Worm (Caenorhabditis elegans): ENCODE results near the gene C09F12.2.

The C09F12.2 gene

DNA sequence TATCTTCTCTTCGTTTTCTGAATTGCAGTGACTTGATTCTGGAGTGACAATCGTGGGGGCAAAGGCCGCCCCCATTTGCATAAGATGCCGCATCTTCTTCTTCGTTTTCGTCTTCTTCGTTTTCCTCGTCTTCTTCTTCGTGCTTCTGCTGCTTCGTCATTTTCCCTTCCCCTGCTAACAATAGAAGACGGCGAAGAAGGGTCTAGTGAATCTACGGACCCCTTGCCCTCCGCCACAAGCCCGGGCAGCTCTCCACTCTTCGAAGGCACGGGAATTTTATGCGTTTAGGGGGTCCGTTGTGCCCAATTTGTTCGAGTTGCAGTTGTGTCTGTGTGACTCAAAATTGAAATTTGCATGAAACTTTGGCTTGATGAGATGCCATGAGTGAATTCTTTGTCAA is 21.8 kb upstream of the C09F12.2 start:
- TF ChIP-seq hmg-20 (GFP tag; IDR thresholded peaks at IDR 0.05) (no peak), F10E7.11 (tag; optimal IDR thresholded peaks at IDR 0.05) (no peak), cebp-2 (GFP tag; IDR thresholded peaks at IDR 0.05) (no peak), dox-1 (GFP tag; IDR thresholded peaks at IDR 0.05) (no peak), aptf-3 (GFP tag; IDR thresholded peaks at IDR 0.05) (no peak), unc-130 (GFP tag; optimal IDR thresholded peaks at IDR 0.05) (no peak), C17E4.6 (GFP tag; IDR thresholded peaks at IDR 0.05) (no peak), egl-18 (GFP tag; IDR thresholded peaks at IDR 0.05) (no peak), hlh-26 (GFP tag; conservative IDR thresholded peaks at IDR 0.05) (no peak), zfh-2 (GFP tag; conservative IDR thresholded peaks at IDR 0.05) (0 out of 2 replicates have a peak, but pooled peaks have one; percentile 9), ztf-18 (tag; optimal IDR thresholded peaks at IDR 0.05) (no peak), sdz-38 (tag; optimal IDR thresholded peaks at IDR 0.05) (no peak), hrde-1 (tag; optimal IDR thresholded peaks at IDR 0.05; ENCODE audit: borderline replicate concordance) (no peak), B0261.1 (tag; optimal IDR thresholded peaks at IDR 0.05) (no peak), F33H1.4 (GFP tag; IDR thresholded peaks at IDR 0.05) (no peak), lsy-27 (tag; optimal IDR thresholded peaks at IDR 0.05; ENCODE audit: borderline replicate concordance, insufficient read depth) (no peak), nfyb-1 (GFP tag; IDR thresholded peaks at IDR 0.05) (0 out of 2 replicates have a peak, but pooled peaks have one; percentile 38), mel-28 (tag; optimal IDR thresholded peaks at IDR 0.05; ENCODE audit: borderline replicate concordance) (no peak), madf-8 (GFP tag; conservative IDR thresholded peaks at IDR 0.05) (no peak), ceh-27 (GFP tag; optimal IDR thresholded peaks at IDR 0.05) (no peak), pbrm-1 (GFP tag; IDR thresholded peaks at IDR 0.05) (0 out of 2 replicates have a peak, but pooled peaks have one; percentile 11), F39B2.1 (GFP tag; IDR thresholded peaks at IDR 0.05) (no peak), ztf-25 (GFP tag; IDR thresholded peaks at IDR 0.05) (no peak), ceh-100 (GFP tag; IDR thresholded peaks at IDR 0.05) (no peak), madf-6 (GFP tag; IDR thresholded peaks at IDR 0.05) (no peak), lir-1 (GFP tag; conservative IDR thresholded peaks at IDR 0.05) (no peak), ztf-28 (GFP tag; IDR thresholded peaks at IDR 0.05) (0 out of 2 replicates have a peak, but pooled peaks have one; percentile 18)

DNA sequence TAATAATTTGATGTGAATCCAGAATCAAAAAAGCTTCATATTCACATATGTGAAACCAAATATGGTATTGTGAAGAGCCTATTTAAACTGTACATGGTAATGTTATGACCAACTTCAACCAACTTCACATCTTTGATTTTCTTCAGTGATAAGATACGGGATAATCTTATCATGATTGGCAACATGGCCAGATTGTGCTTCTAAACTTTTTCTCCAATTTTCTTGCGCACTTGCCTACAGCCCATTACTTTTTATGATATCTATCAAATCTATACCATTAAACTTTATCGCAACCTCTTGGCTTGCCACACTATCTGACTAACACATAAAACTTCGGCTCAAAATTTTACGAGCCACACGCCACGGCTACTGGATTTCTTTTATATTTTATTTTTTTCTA is 21.3 kb upstream of the C09F12.2 start:
- TF ChIP-seq Y53F4B.3 (GFP tag; IDR thresholded peaks at IDR 0.05): no peak
- no peak for TF ChIP-seq snpc-1.3 (tag; optimal IDR thresholded peaks at IDR 0.05; ENCODE audit: insufficient read depth)
- TF ChIP-seq lin-54 (GFP tag; optimal IDR thresholded peaks at IDR 0.05): no peak
- TF ChIP-seq B0019.2 (GFP tag; conservative IDR thresholded peaks at IDR 0.05): no peak
- no peak for TF ChIP-seq madf-10 (tag; optimal IDR thresholded peaks at IDR 0.05)
- no peak for TF ChIP-seq ztf-18 (tag; optimal IDR thresholded peaks at IDR 0.05)
- TF ChIP-seq sptf-2 (GFP tag; optimal IDR thresholded peaks at IDR 0.05): no peak
- TF ChIP-seq D2030.7 (GFP tag; IDR thresholded peaks at IDR 0.05): no peak
- no peak for TF ChIP-seq hlh-26 (GFP tag; conservative IDR thresholded peaks at IDR 0.05)
- TF ChIP-seq ztf-25 (GFP tag; IDR thresholded peaks at IDR 0.05): no peak
- no peak for TF ChIP-seq lin-35 (GFP tag; optimal IDR thresholded peaks at IDR 0.05)
- TF ChIP-seq madf-3 (GFP tag; IDR thresholded peaks at IDR 0.05): no peak
- TF ChIP-seq mcd-1 (GFP tag; IDR thresholded peaks at IDR 0.05): no peak
- no peak for TF ChIP-seq dox-1 (GFP tag; IDR thresholded peaks at IDR 0.05)
- no peak for TF ChIP-seq ztf-28 (GFP tag; IDR thresholded peaks at IDR 0.05)
- TF ChIP-seq aptf-2 (GFP tag; conservative IDR thresholded peaks at IDR 0.05): no peak
- TF ChIP-seq nhr-90 (tag; optimal IDR thresholded peaks at IDR 0.05): no peak
- no peak for TF ChIP-seq F55B11.4 (tag; optimal IDR thresholded peaks at IDR 0.05; ENCODE audit: borderline replicate concordance, insufficient read depth)
- no peak for TF ChIP-seq nfya-1 (tag; optimal IDR thresholded peaks at IDR 0.05; ENCODE audit: borderline replicate concordance, insufficient read depth)
- TF ChIP-seq ZK185.1 (tag; optimal IDR thresholded peaks at IDR 0.05; ENCODE audit: poor library complexity, severe bottlenecking): no peak

Data from whole organism, young adult.